Worm (Caenorhabditis elegans) whole organism, young adult: ENCODE measurements around the gene C36A4.4.
"Not testable (repeated sequence)": the region's sequence is repeated elsewhere in the genome, so short reads cannot be mapped to it uniquely, and the experiment has no call there.

Source experiments
- B0035.1 ChIP-seq: sonication (generic microtip); optimal IDR thresholded peaks from 2 replicates; lab custom pipeline; 2016; ENCODE audit warnings: missing genetic modification characterization, mild to moderate bottlenecking, missing compliant biosample characterization, missing genotype, missing genetic modification reagents
- B0336.3 ChIP-seq: fragments of 200-800 bp; sonication (Bioruptor generic); IDR thresholded peaks from 2 replicates; pipeline ENCODE4 v1.3.6; 2022; ENCODE audit warnings: missing genetic modification characterization, missing compliant biosample characterization
- F22D6.2 ChIP-seq: sonication (generic microtip); optimal IDR thresholded peaks from 2 replicates; lab custom pipeline; 2016; ENCODE audit warnings: mild to moderate bottlenecking, missing genetic modification characterization, missing compliant biosample characterization
- F49E8.2 ChIP-seq: sonication (generic microtip); optimal IDR thresholded peaks from 3 replicates; lab custom pipeline; 2017; ENCODE audit warnings: missing genetic modification characterization, mild to moderate bottlenecking, missing compliant biosample characterization, antibody characterized with exemption, moderate library complexity; ENCODE audit not compliant: insufficient read depth
- F55B11.4 ChIP-seq: sonication (generic microtip); optimal IDR thresholded peaks from 2 replicates; lab custom pipeline; 2016; ENCODE audit warnings: missing compliant biosample characterization, missing genetic modification characterization, borderline replicate concordance; ENCODE audit not compliant: insufficient read depth
- ama-1 ChIP-seq, 3 experiments: fragments of 150-350 bp in 1 of 3; sonication (generic microtip) in 2 of 3; optimal IDR thresholded peaks; 2 replicates each; lab custom pipeline; 2014 to 2018; ENCODE audit warnings: missing biosample characterization in 2 of 3, missing genetic modification characterization in 2 of 3, missing genetic modification reagents in 2 of 3
- attf-5 ChIP-seq: fragments of 200-800 bp; sonication (Bioruptor generic); optimal IDR thresholded peaks from 2 replicates; lab custom pipeline; 2018; ENCODE audit warnings: mild to moderate bottlenecking, missing genetic modification characterization, missing compliant biosample characterization
- attf-6 ChIP-seq: fragments of 200-800 bp; sonication (Bioruptor generic); IDR thresholded peaks from 2 replicates; pipeline ENCODE4 v1.3.6; 2022; ENCODE audit warnings: missing genetic modification reagents, missing genetic modification characterization, missing compliant biosample characterization
- ccch-3 ChIP-seq: fragments of 200-800 bp; sonication (Bioruptor generic); optimal IDR thresholded peaks from 2 replicates; lab custom pipeline; 2018; ENCODE audit warnings: mild to moderate bottlenecking, missing genetic modification characterization, missing compliant biosample characterization
- cebp-1 ChIP-seq, 2 experiments: fragments of 200-800 bp in 1 of 2; sonication (Bioruptor generic) in 1 of 2; sonication (generic microtip) in 1 of 2; IDR thresholded peaks in 1 of 2; optimal IDR thresholded peaks in 1 of 2; 2 replicates each; pipeline versions ENCODE4 v1.3.6 to Lab custom; 2017 to 2022; ENCODE audit warnings: missing compliant biosample characterization in 2 of 2, missing genetic modification characterization in 2 of 2, mild to moderate bottlenecking in 1 of 2, missing genetic modification reagents in 1 of 2, moderate library complexity in 1 of 2
- cebp-2 ChIP-seq: fragments of 200-800 bp; sonication (Bioruptor generic); IDR thresholded peaks from 2 replicates; pipeline ENCODE4 v1.3.6; 2022; ENCODE audit warnings: missing genetic modification characterization, missing compliant biosample characterization
- ceh-27 ChIP-seq: fragments of 200-800 bp; sonication (Bioruptor generic); optimal IDR thresholded peaks from 2 replicates; lab custom pipeline; 2018; ENCODE audit warnings: mild to moderate bottlenecking, missing genetic modification characterization, moderate library complexity, missing compliant biosample characterization
- dox-1 ChIP-seq: fragments of 200-800 bp; sonication (Bioruptor generic); IDR thresholded peaks from 2 replicates; pipeline ENCODE4 v1.3.6; 2022; ENCODE audit warnings: missing genetic modification reagents, missing genetic modification characterization, missing compliant biosample characterization
- egrh-3 ChIP-seq: fragments of 200-800 bp; sonication (Bioruptor generic); IDR thresholded peaks from 2 replicates; pipeline ENCODE4 v1.3.6; 2022; ENCODE audit warnings: missing genetic modification reagents, missing genetic modification characterization, missing compliant biosample characterization
- gei-17 ChIP-seq: fragments of 200-800 bp; sonication (Bioruptor generic); optimal IDR thresholded peaks from 2 replicates; lab custom pipeline; 2018; ENCODE audit warnings: mild to moderate bottlenecking, missing genetic modification characterization, missing compliant biosample characterization
- hmg-1.2 ChIP-seq: fragments of 200-800 bp; sonication (Bioruptor generic); IDR thresholded peaks from 2 replicates; pipeline ENCODE4 v1.3.6; 2022; ENCODE audit warnings: missing genetic modification reagents, missing genetic modification characterization, missing compliant biosample characterization
- lsy-27 ChIP-seq: sonication (generic microtip); optimal IDR thresholded peaks from 2 replicates; lab custom pipeline; 2017; ENCODE audit warnings: missing genetic modification characterization, mild to moderate bottlenecking, missing compliant biosample characterization, antibody characterized with exemption, missing genotype, borderline replicate concordance; ENCODE audit not compliant: insufficient read depth
- mel-28 ChIP-seq: sonication (generic microtip); optimal IDR thresholded peaks from 2 replicates; lab custom pipeline; 2016; ENCODE audit warnings: borderline replicate concordance, mild to moderate bottlenecking, missing genetic modification characterization, missing compliant biosample characterization
- nhr-120 ChIP-seq: fragments of 200-800 bp; sonication (Bioruptor generic); IDR thresholded peaks from 2 replicates; pipeline ENCODE4 v1.3.6; 2022; ENCODE audit warnings: missing genetic modification characterization, missing compliant biosample characterization
- nhr-179 ChIP-seq: sonication (generic microtip); optimal IDR thresholded peaks from 2 replicates; lab custom pipeline; 2016; ENCODE audit warnings: mild to moderate bottlenecking, missing genetic modification characterization, missing compliant biosample characterization
- nhr-80 ChIP-seq: sonication (generic microtip); optimal IDR thresholded peaks from 2 replicates; lab custom pipeline; 2016; ENCODE audit warnings: missing genetic modification characterization, missing compliant biosample characterization
- repo-1 ChIP-seq: sonication (generic microtip); optimal IDR thresholded peaks from 2 replicates; lab custom pipeline; 2017; ENCODE audit warnings: mild to moderate bottlenecking, missing genetic modification characterization, missing compliant biosample characterization
- snpc-4 ChIP-seq, 5 experiments: fragments of 150-350 bp in 1 of 5; sonication (generic microtip) in 4 of 5; optimal IDR thresholded peaks; 2 replicates each; lab custom pipeline; 2014 to 2018; ENCODE audit warnings: missing genetic modification characterization in 5 of 5, missing biosample characterization in 3 of 5, antibody characterized with exemption in 2 of 5, mild to moderate bottlenecking in 2 of 5, missing compliant biosample characterization in 2 of 5, missing genotype in 2 of 5, moderate library complexity in 2 of 5, missing genetic modification reagents in 1 of 5
- tbx-9 ChIP-seq: sonication (generic microtip); optimal IDR thresholded peaks from 2 replicates; lab custom pipeline; 2016; ENCODE audit warnings: borderline replicate concordance, missing genetic modification characterization, inconsistent platforms, missing compliant biosample characterization
- ztf-18 ChIP-seq: sonication (generic microtip); optimal IDR thresholded peaks from 2 replicates; lab custom pipeline; 2016; ENCODE audit warnings: missing genotype, mild to moderate bottlenecking, missing genetic modification characterization, missing compliant biosample characterization
- ztf-26 ChIP-seq: sonication (generic microtip); optimal IDR thresholded peaks from 2 replicates; lab custom pipeline; 2017; ENCODE audit warnings: missing genetic modification characterization, missing compliant biosample characterization

C36A4.4 gene

DNA sequence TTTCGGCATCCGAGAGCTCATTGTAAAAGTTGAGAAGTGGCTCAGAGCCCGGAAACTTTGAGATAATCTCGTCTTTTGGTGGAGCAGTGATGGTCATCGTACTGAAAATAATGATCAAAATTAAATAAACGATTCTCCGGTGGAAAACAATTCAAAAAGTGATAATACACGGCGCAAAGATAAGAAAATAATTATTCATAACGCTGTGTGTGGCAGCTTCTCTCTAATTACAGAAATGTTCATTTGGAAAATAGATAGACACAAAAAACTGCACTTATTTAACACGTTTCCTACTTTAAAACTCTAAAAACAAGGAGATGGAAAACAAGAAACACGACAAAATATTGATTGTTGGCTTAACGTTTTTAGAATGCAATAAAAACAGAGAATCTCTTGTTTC is at the start of gene C36A4.4:
Gene C36A4.4, minus strand, starts transcription at position 101 of the 400 bp plus-strand sequence.
- not testable (repeated sequence) for TF ChIP-seq attf-6; lsy-27 (tag; lab: Kevin White, UChicago); gei-17

DNA sequence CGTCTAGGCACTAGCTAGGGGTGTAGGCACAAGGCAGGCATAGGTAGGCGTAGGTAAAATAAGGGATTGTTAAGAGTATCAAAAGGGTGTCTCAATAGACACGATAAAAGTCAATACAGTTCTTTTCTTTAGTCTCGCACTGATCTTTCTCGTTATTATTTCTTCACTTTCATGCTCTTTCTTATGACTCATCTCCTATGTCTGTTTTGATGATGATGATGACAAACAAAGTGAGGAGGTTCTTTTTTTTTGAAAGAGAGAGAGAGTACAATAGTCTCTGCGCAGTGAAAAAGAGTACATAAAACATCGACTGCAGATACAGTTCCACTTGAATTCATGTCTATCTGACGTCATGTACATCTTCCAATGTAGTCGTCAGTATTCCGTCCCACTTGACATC is 46.5 kb upstream of the C36A4.4 start:
- TF ChIP-seq ccch-3 (GFP tag; lab: Kevin White, UChicago): no peak

DNA sequence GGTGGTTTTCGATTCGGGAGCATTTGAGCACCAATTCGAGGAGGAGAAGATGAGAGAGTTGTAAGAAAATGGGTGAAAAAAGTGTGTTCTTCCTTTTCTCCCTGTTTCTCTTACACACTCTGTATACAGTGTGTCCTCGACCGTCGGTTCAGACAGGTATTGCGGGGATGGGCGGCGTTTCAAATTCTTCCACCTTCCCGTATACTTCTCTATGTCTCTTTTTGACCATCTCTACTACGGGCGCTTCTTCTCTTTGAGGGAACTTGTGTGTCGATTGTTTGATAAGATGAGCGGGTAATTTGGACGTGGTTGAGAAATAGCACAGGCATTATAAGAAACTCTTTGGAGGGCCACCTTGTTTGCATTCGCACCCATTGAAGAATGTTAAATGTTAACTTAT is 44.2 kb upstream of the C36A4.4 start:
- TF ChIP-seq B0336.3 (GFP tag; lab: Robert Waterston, UW) (no peak), F49E8.2 (no peak), attf-5 (GFP tag; lab: Kevin White, UChicago) (peak; percentile 12), F55B11.4 (no peak), hmg-1.2 (peak; percentile 24; the same call in 1 of the 2 replicates), dox-1 (GFP tag; lab: Robert Waterston, UW) (peak; percentile 74), cebp-1 (GFP tag; IDR thresholded peaks at IDR 0.05; lab: Robert Waterston, UW) (no peak), cebp-1 (tag; optimal IDR thresholded peaks at IDR 0.05; lab: Kevin White, UChicago) (peak; percentile 48), ztf-26 (tag; lab: Kevin White, UChicago) (no peak), nhr-179 (tag; lab: Kevin White, UChicago) (no peak), B0035.1 (tag; lab: Kevin White, UChicago) (no peak), nhr-80 (peak; percentile 91), tbx-9 (no peak), F22D6.2 (tag; lab: Kevin White, UChicago) (no peak), ztf-18 (tag; lab: Kevin White, UChicago) (no peak), nhr-120 (GFP tag; lab: Robert Waterston, UW) (no peak)

DNA sequence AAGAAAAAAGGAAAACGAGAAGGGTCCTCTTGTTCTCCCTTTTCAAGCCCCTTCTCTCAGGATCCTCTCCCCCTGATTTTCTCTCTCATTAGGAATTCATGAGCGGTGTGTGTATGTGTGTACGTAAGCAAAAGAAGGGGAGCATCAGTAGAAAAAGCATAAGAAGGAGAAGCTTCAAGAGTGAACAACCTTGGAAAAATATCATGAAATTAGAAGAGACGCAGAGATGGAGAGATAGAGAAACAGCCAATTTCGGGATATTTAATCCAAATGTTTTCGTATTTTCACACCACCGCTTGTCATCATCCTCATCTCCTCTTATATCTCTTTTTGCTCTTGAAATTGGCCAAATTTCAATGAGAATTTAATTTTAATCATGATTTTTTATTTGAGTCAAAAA is 39.7 kb upstream of the C36A4.4 start:
- TF ChIP-seq hmg-1.2: 0 out of 2 replicates have a peak, but pooled peaks have one; percentile 12
- no peak for TF ChIP-seq cebp-2 (GFP tag; lab: Robert Waterston, UW)

DNA sequence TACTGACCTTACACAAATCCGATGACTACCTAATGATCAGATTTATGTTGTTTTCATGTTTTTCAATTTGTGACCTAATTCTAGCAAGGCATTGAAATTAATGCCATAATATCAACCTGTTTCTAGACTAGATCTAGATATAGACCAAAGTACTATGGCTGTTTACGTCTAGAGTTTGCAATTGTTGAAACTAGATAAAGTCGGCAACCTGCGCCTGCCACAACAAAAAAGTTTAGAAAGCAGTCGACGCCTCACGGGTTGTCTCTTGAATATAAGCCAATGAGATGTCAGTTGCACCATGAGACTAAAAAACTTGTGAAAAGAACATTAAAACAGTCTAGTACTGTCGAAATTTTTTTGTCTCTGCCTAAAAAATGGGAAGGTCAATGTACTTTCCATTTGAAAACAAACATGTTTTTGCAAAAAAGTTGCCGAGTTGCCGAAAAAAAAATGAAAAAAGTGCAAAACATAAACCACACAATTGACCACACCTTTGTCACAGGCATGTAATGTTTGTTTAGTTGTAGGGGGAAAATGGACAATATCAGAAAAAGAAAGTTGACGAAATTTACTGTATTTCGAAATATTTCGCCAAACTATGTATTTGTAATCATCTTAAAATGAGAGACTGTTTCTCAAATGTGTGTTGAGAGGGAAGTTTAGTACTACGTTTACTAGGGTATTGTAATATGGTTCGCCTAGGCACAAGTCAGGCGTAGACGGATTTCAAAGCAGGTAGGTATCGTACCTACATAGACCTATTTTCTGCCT is 35.8 kb upstream of the C36A4.4 start:
- TF ChIP-seq ama-1 (optimal IDR thresholded peaks at IDR 0.05; lab: Kevin White, UChicago) (no peak), ama-1 (GFP tag; optimal IDR thresholded peaks at IDR 0.05; lab: Kevin White, UChicago) (no peak), cebp-1 (GFP tag; IDR thresholded peaks at IDR 0.05; lab: Robert Waterston, UW) (no peak), cebp-1 (tag; optimal IDR thresholded peaks at IDR 0.05; lab: Kevin White, UChicago) (peak; percentile 75), mel-28 (tag; lab: Kevin White, UChicago) (no peak), egrh-3 (GFP tag; lab: Robert Waterston, UW) (no peak), snpc-4 (GFP tag; optimal IDR thresholded peaks at IDR 0.05; lab: Kevin White, UChicago) (no peak), snpc-4 (tag; optimal IDR thresholded peaks at IDR 0.05; lab: Kevin White, UChicago) (peak in 2 of 4 experiments; percentile 20 to 40), repo-1 (no peak), ceh-27 (GFP tag; lab: Kevin White, UChicago) (no peak)
